Fruit fly (Drosophila melanogaster): Measurements from ENCODE around the gene CG31606.

Gene CG31606

dm6 chr2L:8165800-8166576 lies 18.6 kb downstream of the CG31606 start (continued):
- TF ChIP-seq CG15479 (GFP tag; optimal IDR thresholded peaks at IDR 0.05) (peak; percentile 71), gsb-n (tag; optimal IDR thresholded peaks at IDR 0.05) (peak; percentile 10), CG16779 (GFP tag; IDR thresholded peaks at IDR 0.05) (no peak), sens (GFP tag) (peak; percentile 77), CG7271 (tag; optimal IDR thresholded peaks at IDR 0.05) (peak; percentile 80)

dm6 chr2L:8168075-8168474 lies 20.7 kb downstream of the CG31606 start:
- no peak for TF ChIP-seq stwl (tag; optimal IDR thresholded peaks at IDR 0.05)
- no peak for TF ChIP-seq CHES-1-like (GFP tag; optimal IDR thresholded peaks at IDR 0.05)
- TF ChIP-seq CG4820 (GFP tag; optimal IDR thresholded peaks at IDR 0.05), result no peak
- TF ChIP-seq CoRest (tag; optimal IDR thresholded peaks at IDR 0.05), result no peak
- no peak for TF ChIP-seq CG6791 (GFP tag; IDR thresholded peaks at IDR 0.05; ENCODE audit: partially characterized antibody)
- no peak for TF ChIP-seq CG31441 (GFP tag; IDR thresholded peaks at IDR 0.05)
- TF ChIP-seq wor (GFP tag; IDR thresholded peaks at IDR 0.05), result no peak
- no peak for TF ChIP-seq lbe (GFP tag; optimal IDR thresholded peaks at IDR 0.05)
- no peak for TF ChIP-seq sim (GFP tag; IDR thresholded peaks at IDR 0.05)
- TF ChIP-seq CG13296 (GFP tag; optimal IDR thresholded peaks at IDR 0.05), result no peak
- no peak for TF ChIP-seq BEAF-32 (GFP tag; optimal IDR thresholded peaks at IDR 0.05)
- no peak for TF ChIP-seq dimm (GFP tag; IDR thresholded peaks at IDR 0.05)
- TF ChIP-seq CG16779 (GFP tag; IDR thresholded peaks at IDR 0.05), result no peak
- TF ChIP-seq CG12659 (GFP tag; optimal IDR thresholded peaks at IDR 0.05), result no peak
- TF ChIP-seq CG13287 (GFP tag; IDR thresholded peaks at IDR 0.05; ENCODE audit: partially characterized antibody), result no peak
- no peak for TF ChIP-seq pho (GFP tag; optimal IDR thresholded peaks at IDR 0.05)
- no peak for TF ChIP-seq ato (GFP tag; IDR thresholded peaks at IDR 0.05; ENCODE audit: partially characterized antibody)
- no peak for TF ChIP-seq stc (GFP tag; IDR thresholded peaks at IDR 0.05)
- no peak for TF ChIP-seq CG4282 (GFP tag; optimal IDR thresholded peaks at IDR 0.05)

dm6 chr2L:8170600-8171182 lies 23.3 kb downstream of the CG31606 start:
- no peak for TF ChIP-seq CG34376 (GFP tag; optimal IDR thresholded peaks at IDR 0.05)
- peak; percentile 37 for TF ChIP-seq CG12769 (tag; optimal IDR thresholded peaks at IDR 0.05)
- peak; percentile 30 for TF ChIP-seq mirr (GFP tag; optimal IDR thresholded peaks at IDR 0.05)
- peak; percentile 43; the same call in 1 of the 2 replicates for TF ChIP-seq CG32532 (GFP tag; IDR thresholded peaks at IDR 0.05)
- TF ChIP-seq sd (tag; optimal IDR thresholded peaks at IDR 0.05), result peak; percentile 93
- TF ChIP-seq Adf1 (GFP tag; IDR thresholded peaks at IDR 0.05), result no peak
- TF ChIP-seq scrt (GFP tag; optimal IDR thresholded peaks at IDR 0.05), result peak; percentile 22
- TF ChIP-seq abd-A (tag; optimal IDR thresholded peaks at IDR 0.05), result peak; percentile 22
- TF ChIP-seq salm (tag; optimal IDR thresholded peaks at IDR 0.05), result no peak
- no peak for TF ChIP-seq Hand (GFP tag; optimal IDR thresholded peaks at IDR 0.05)
- TF ChIP-seq vvl (GFP tag; IDR thresholded peaks at IDR 0.05), result peak; percentile 42; the same call in 1 of the 2 replicates
- TF ChIP-seq rib (GFP tag; IDR thresholded peaks at IDR 0.05), result 0 out of 2 replicates have a peak, but pooled peaks have one; percentile 35
- no peak for TF ChIP-seq CG12219 (GFP tag; optimal IDR thresholded peaks at IDR 0.05)
- TF ChIP-seq HmgZ (tag; optimal IDR thresholded peaks at IDR 0.05), result no peak
- TF ChIP-seq bsh (GFP tag; optimal IDR thresholded peaks at IDR 0.05), result no peak
- no peak for TF ChIP-seq sima (GFP tag; optimal IDR thresholded peaks at IDR 0.05)
- TF ChIP-seq Med (GFP tag), result peak; percentile 50
- no peak for TF ChIP-seq CG15269 (tag; optimal IDR thresholded peaks at IDR 0.05)
- no peak for TF ChIP-seq CG31365 (tag; optimal IDR thresholded peaks at IDR 0.05)
- TF ChIP-seq crol (GFP tag; IDR thresholded peaks at IDR 0.05), result peak; percentile 83
- peak; percentile 19; the same call in 1 of the 2 replicates for TF ChIP-seq Rfx (GFP tag; IDR thresholded peaks at IDR 0.05)
- TF ChIP-seq CG13894 (tag; optimal IDR thresholded peaks at IDR 0.05), result peak; percentile 93
- peak; percentile 36 for TF ChIP-seq cg (GFP tag; optimal IDR thresholded peaks at IDR 0.05)

Data from whole organism, embryonic.